Fruit fly (Drosophila melanogaster) whole organism, adult: ENCODE data around the gene IP3K2.

ENCODE experiments used
- CG11617 ChIP-seq: fragments of 200-800 bp; sonication (Bioruptor generic); optimal IDR thresholded peaks from 2 replicates; lab custom pipeline; 2017; ENCODE audit warnings: mild to moderate bottlenecking, missing biosample characterization, missing genetic modification reagents, missing genetic modification characterization
- CG12768 ChIP-seq: fragments of 200-800 bp; sonication (Bioruptor generic); optimal IDR thresholded peaks from 2 replicates; lab custom pipeline; 2017; ENCODE audit warnings: missing biosample characterization, missing genetic modification characterization, mild to moderate bottlenecking, moderate library complexity, missing genetic modification reagents
- CG14711 ChIP-seq: fragments of 200-800 bp; sonication (Bioruptor generic); optimal IDR thresholded peaks from 2 replicates; lab custom pipeline; 2018; ENCODE audit warnings: missing biosample characterization, mild to moderate bottlenecking, missing genetic modification characterization, moderate library complexity
- CG1620 ChIP-seq: fragments of 200-800 bp; sonication (Bioruptor generic); optimal IDR thresholded peaks from 2 replicates; lab custom pipeline; 2016; ENCODE audit warnings: missing biosample characterization, missing genetic modification characterization
- CG33017 ChIP-seq: fragments of 200-800 bp; sonication (Bioruptor generic); optimal IDR thresholded peaks from 2 replicates; lab custom pipeline; 2018; ENCODE audit warnings: missing biosample characterization, mild to moderate bottlenecking, missing genetic modification characterization, moderate library complexity
- CG5204 ChIP-seq: fragments of 200-800 bp; sonication (Bioruptor generic); optimal IDR thresholded peaks from 2 replicates; lab custom pipeline; 2016; ENCODE audit warnings: missing biosample characterization, missing genetic modification characterization
- CG7045 ChIP-seq: fragments of 200-800 bp; sonication (Bioruptor generic); optimal IDR thresholded peaks from 2 replicates; lab custom pipeline; 2017; ENCODE audit warnings: missing biosample characterization, mild to moderate bottlenecking, missing genetic modification characterization
- CG7101 ChIP-seq: fragments of 200-800 bp; sonication (Bioruptor generic); optimal IDR thresholded peaks from 2 replicates; lab custom pipeline; 2018; ENCODE audit warnings: missing biosample characterization, mild to moderate bottlenecking, missing genetic modification characterization, moderate library complexity
- Clk ChIP-seq: fragments of 200-800 bp; sonication (Bioruptor generic); optimal IDR thresholded peaks from 2 replicates; lab custom pipeline; 2017; ENCODE audit warnings: missing biosample characterization, missing genetic modification characterization
- Crg-1 ChIP-seq: fragments of 200-800 bp; sonication (Bioruptor generic); optimal IDR thresholded peaks from 2 replicates; lab custom pipeline; 2016; ENCODE audit warnings: missing biosample characterization, missing genetic modification characterization
- Hr96 ChIP-seq: fragments of 200-800 bp; sonication (Bioruptor generic); optimal IDR thresholded peaks from 2 replicates; lab custom pipeline; 2016; ENCODE audit warnings: missing biosample characterization, missing genetic modification characterization
- Mnt ChIP-seq: fragments of 200-800 bp; sonication (Bioruptor generic); optimal IDR thresholded peaks from 2 replicates; lab custom pipeline; 2016; ENCODE audit warnings: missing biosample characterization, mild to moderate bottlenecking, missing genetic modification characterization
- bab1 ChIP-seq: fragments of 200-800 bp; sonication (Bioruptor generic); optimal IDR thresholded peaks from 3 replicates; lab custom pipeline; 2019; ENCODE audit warnings: missing biosample characterization, mild to moderate bottlenecking, missing genetic modification characterization, moderate library complexity
- cic ChIP-seq: fragments of 200-800 bp; sonication (Bioruptor generic); optimal IDR thresholded peaks from 2 replicates; lab custom pipeline; 2017; ENCODE audit warnings: missing biosample characterization, mild to moderate bottlenecking, missing genetic modification characterization, moderate library complexity
- cnc ChIP-seq, 2 experiments: fragments of >200 bp; optimal IDR thresholded peaks; 2 replicates each; lab custom pipeline; 2017
- kay ChIP-seq: fragments of 200-800 bp; sonication (Bioruptor generic); peaks from one replicate; lab custom pipeline; 2016; ENCODE audit warnings: missing biosample characterization, missing genetic modification characterization, borderline replicate concordance
- ovo ChIP-seq: fragments of 200-800 bp; sonication (Bioruptor generic); optimal IDR thresholded peaks from 2 replicates; lab custom pipeline; 2016; ENCODE audit warnings: missing biosample characterization, missing genetic modification characterization
- pad ChIP-seq: fragments of 200-800 bp; sonication (Bioruptor generic); optimal IDR thresholded peaks from 3 replicates; lab custom pipeline; 2017; ENCODE audit warnings: missing biosample characterization, missing genetic modification characterization, mild to moderate bottlenecking, moderate library complexity, missing genetic modification reagents
- tj ChIP-seq: fragments of 200-800 bp; sonication (Bioruptor generic); optimal IDR thresholded peaks from 3 replicates; lab custom pipeline; 2017; ENCODE audit warnings: missing biosample characterization, mild to moderate bottlenecking, missing genetic modification characterization, moderate library complexity
- toe ChIP-seq: fragments of 200-800 bp; sonication (Bioruptor generic); optimal IDR thresholded peaks from 2 replicates; lab custom pipeline; 2016; ENCODE audit warnings: missing biosample characterization, missing genetic modification characterization

IP3K2 gene

dm6 chrX:13285001-13285748, 18.3 kb upstream of the IP3K2 start, which contains the start of the genes HDAC4 and CG15743:
Gene HDAC4 (minus strand): TSS chrX:13285632.
Gene CG15743 (plus strand): TSS chrX:13285707.
- TF ChIP-seq CG12768 (GFP tag; lab: Kevin White, UChicago) (no peak), cnc (optimal IDR thresholded peaks at IDR 0.05; lab: Kevin White, UChicago) (no peak), bab1 (GFP tag; lab: Kevin White, UChicago) (peak; percentile 41), ovo (no peak), toe (GFP tag; lab: Kevin White, UChicago) (no peak), CG1620 (GFP tag; lab: Kevin White, UChicago) (peak; percentile 35), CG7101 (peak; percentile 2), CG33017 (tag; lab: Kevin White, UChicago) (no peak), Crg-1 (no peak), Hr96 (GFP tag; lab: Kevin White, UChicago) (no peak), tj (GFP tag; lab: Kevin White, UChicago) (peak; percentile 41), CG11617 (peak; percentile 41), cic (GFP tag; lab: Kevin White, UChicago) (no peak), CG7045 (no peak), Clk (no peak), CG5204 (no peak), pad (GFP tag; lab: Kevin White, UChicago) (no peak), kay (no peak), CG14711 (tag; lab: Kevin White, UChicago) (no peak), Mnt (GFP tag; lab: Kevin White, UChicago) (peak; percentile 70)

- no peak for TF ChIP-seq Mnt (GFP tag; lab: Kevin White, UChicago)
- TF ChIP-seq toe (GFP tag; lab: Kevin White, UChicago) = peak; percentile 41
- TF ChIP-seq cic (GFP tag; lab: Kevin White, UChicago) = no peak
Observed at dm6 chrX:13285749-13286336, 17.6 kb upstream of the IP3K2 start.

- TF ChIP-seq CG7045 (no peak), bab1 (GFP tag; lab: Kevin White, UChicago) (peak; percentile 26), cic (GFP tag; lab: Kevin White, UChicago) (no peak), toe (GFP tag; lab: Kevin White, UChicago) (no peak), CG7101 (peak; percentile 31), CG12768 (GFP tag; lab: Kevin White, UChicago) (no peak), CG1620 (GFP tag; lab: Kevin White, UChicago) (no peak), Hr96 (GFP tag; lab: Kevin White, UChicago) (no peak), Mnt (GFP tag; lab: Kevin White, UChicago) (peak; percentile 20), pad (GFP tag; lab: Kevin White, UChicago) (peak; percentile 31), ovo (peak; percentile 12), tj (GFP tag; lab: Kevin White, UChicago) (peak; percentile 34), cnc (optimal IDR thresholded peaks at IDR 0.05; lab: Kevin White, UChicago) (no peak), Clk (no peak), CG11617 (peak; percentile 5), CG5204 (no peak), CG14711 (tag; lab: Kevin White, UChicago) (no peak), Crg-1 (no peak)
Observed at dm6 chrX:13287854-13288376, 15.5 kb upstream of the IP3K2 start, which contains the start of gene Remo. Gene Remo (plus strand): TSS chrX:13288051.

- TF ChIP-seq CG7045 (no peak), Clk (no peak), Crg-1 (no peak), CG7101 (peak; percentile 57), cnc (optimal IDR thresholded peaks at IDR 0.05; lab: Kevin White, UChicago) (no peak), cic (GFP tag; lab: Kevin White, UChicago) (no peak), pad (GFP tag; lab: Kevin White, UChicago) (peak; percentile 14), CG12768 (GFP tag; lab: Kevin White, UChicago) (no peak), toe (GFP tag; lab: Kevin White, UChicago) (no peak), CG14711 (tag; lab: Kevin White, UChicago) (peak; percentile 26), Hr96 (GFP tag; lab: Kevin White, UChicago) (no peak), kay (no peak), bab1 (GFP tag; lab: Kevin White, UChicago) (peak; percentile 35), CG1620 (GFP tag; lab: Kevin White, UChicago) (peak; percentile 38), tj (GFP tag; lab: Kevin White, UChicago) (peak; percentile 47), ovo (no peak), CG33017 (tag; lab: Kevin White, UChicago) (no peak), CG5204 (no peak), CG11617 (peak; percentile 59), Mnt (GFP tag; lab: Kevin White, UChicago) (peak; percentile 67)
Observed at dm6 chrX:13296405-13297183, 6.8 kb upstream of the IP3K2 start, which contains the start of gene CG1622. Gene CG1622 (plus strand): TSS chrX:13297082.

dm6 chrX:13300835-13301502, 2.5 kb upstream of the IP3K2 start:
- TF ChIP-seq ovo (peak; percentile 18), CG7045 (no peak), CG11617 (no peak), tj (GFP tag; lab: Kevin White, UChicago) (peak; percentile 22), Hr96 (GFP tag; lab: Kevin White, UChicago) (no peak), Crg-1 (no peak), cic (GFP tag; lab: Kevin White, UChicago) (no peak)
